Worm (Caenorhabditis elegans) whole organism, midembryonic: ENCODE data around the gene F59C12.4.

ENCODE experiments used
- T22C8.4 ChIP-seq: fragments of 200-800 bp; sonication (Bioruptor generic); IDR thresholded peaks from 2 replicates; pipeline ENCODE4 v1.3.6; 2022; ENCODE audit warnings: missing genetic modification characterization, missing compliant biosample characterization
- cog-1 ChIP-seq: sonication (generic microtip); optimal IDR thresholded peaks from 2 replicates; lab custom pipeline; 2016; ENCODE audit warnings: missing genetic modification characterization, missing compliant biosample characterization
- flt-1 ChIP-seq: fragments of 200-800 bp; sonication (Bioruptor generic); IDR thresholded peaks from 2 replicates; pipeline ENCODE4 v1.3.6; 2022; ENCODE audit warnings: missing genetic modification characterization, missing compliant biosample characterization
- med-1 ChIP-seq: sonication (generic microtip); optimal IDR thresholded peaks from 2 replicates; lab custom pipeline; 2017; ENCODE audit warnings: missing genetic modification characterization, mild to moderate bottlenecking, missing compliant biosample characterization, antibody characterized with exemption, missing genetic modification reagents; ENCODE audit not compliant: insufficient read depth
- ref-1 ChIP-seq: fragments of 200-800 bp; sonication (Bioruptor generic); conservative IDR thresholded peaks from 2 replicates; pipeline ENCODE4 v1.3.6; 2022; ENCODE audit warnings: missing genetic modification reagents, missing genetic modification characterization, missing compliant biosample characterization
- tab-1 ChIP-seq: fragments of 200-800 bp; sonication (Bioruptor generic); IDR thresholded peaks from 2 replicates; pipeline ENCODE4 v1.3.6; 2022; ENCODE audit warnings: missing genetic modification characterization, missing compliant biosample characterization
- ztf-23 ChIP-seq: fragments of 200-800 bp; sonication (Bioruptor generic); IDR thresholded peaks from 2 replicates; pipeline ENCODE4 v1.3.6; 2022; ENCODE audit warnings: missing genetic modification reagents, missing genetic modification characterization, missing compliant biosample characterization

The F59C12.4 gene

DNA sequence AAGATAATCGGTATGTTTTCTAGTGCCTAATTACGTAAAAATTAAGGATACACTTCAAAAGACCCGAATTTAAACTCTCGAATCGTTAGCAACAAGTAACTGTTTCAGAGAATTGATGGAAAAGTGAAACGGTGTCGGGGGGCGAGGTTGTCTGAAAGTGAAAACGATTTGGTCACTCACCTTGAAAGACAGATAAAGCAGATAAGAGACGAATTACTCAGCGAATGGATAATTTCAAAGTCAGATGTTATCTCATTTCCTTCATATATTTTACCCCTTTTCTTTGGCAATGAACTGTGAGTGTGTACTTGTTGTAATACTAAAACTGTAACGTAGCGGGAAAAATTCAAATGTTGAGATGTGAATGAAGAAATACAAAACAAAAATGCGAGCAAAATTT lies 46.7 kb downstream of the F59C12.4 start:
- TF ChIP-seq cog-1 (tag; lab: Kevin White, UChicago) (no peak), med-1 (GFP tag; lab: Kevin White, UChicago) (no peak), flt-1 (GFP tag; lab: Robert Waterston, UW) (no peak), ztf-23 (GFP tag; lab: Robert Waterston, UW) (no peak)

DNA sequence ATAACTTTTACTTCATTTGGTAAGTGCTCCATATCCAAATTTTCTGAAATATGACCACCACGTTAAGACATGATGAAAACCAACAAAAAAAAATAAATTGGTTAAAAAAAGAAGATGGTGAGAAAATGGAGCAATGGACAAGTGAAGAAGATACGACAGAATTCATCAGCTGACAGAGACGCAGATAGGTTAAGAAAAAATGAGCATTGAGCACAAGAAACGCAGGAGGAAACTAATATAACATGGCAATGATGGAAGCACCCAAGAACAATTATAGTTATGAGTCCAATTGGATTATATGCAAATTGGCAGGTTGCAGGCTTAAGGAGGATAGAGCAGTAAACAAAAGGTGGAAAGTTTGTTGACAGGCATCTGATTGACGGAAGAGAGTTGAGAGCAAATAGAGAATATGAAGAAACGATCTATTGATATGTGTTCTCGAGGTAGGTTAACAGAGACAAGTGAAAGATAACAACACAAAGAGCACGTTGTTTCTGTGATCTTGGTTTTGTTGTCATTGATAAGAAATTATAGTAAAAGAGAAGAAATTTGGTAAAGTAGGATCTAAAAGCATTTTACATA lies 48.5 kb downstream of the F59C12.4 start, which contains the start of gene K08B5.2:
Gene K08B5.2 (minus strand): TSS at position 43 of the 582 bp plus-strand sequence.
- TF ChIP-seq T22C8.4 (GFP tag; lab: Robert Waterston, UW): no peak
- TF ChIP-seq cog-1 (tag; lab: Kevin White, UChicago): no peak
- no peak for TF ChIP-seq tab-1
- no peak for TF ChIP-seq ref-1
